Worm (Caenorhabditis elegans) whole organism, young adult: ENCODE measurements around the gene asd-1.
A peak's percentile ranks its signal among the peaks of the same experiment; 100 is the strongest.

Experiments used
- B0261.1 ChIP-seq: sonication (generic microtip); optimal IDR thresholded peaks from 2 replicates; lab custom pipeline; 2016; ENCODE audit warnings: mild to moderate bottlenecking, missing genetic modification characterization, moderate library complexity, missing compliant biosample characterization
- F10E7.11 ChIP-seq: sonication (generic microtip); optimal IDR thresholded peaks from 2 replicates; lab custom pipeline; 2017; ENCODE audit warnings: mild to moderate bottlenecking, missing genetic modification characterization, moderate library complexity, missing compliant biosample characterization
- F22D6.2 ChIP-seq: sonication (generic microtip); optimal IDR thresholded peaks from 2 replicates; lab custom pipeline; 2016; ENCODE audit warnings: mild to moderate bottlenecking, missing genetic modification characterization, missing compliant biosample characterization
- F23B12.7 ChIP-seq: sonication (generic microtip); optimal IDR thresholded peaks from 2 replicates; lab custom pipeline; 2017; ENCODE audit warnings: missing genetic modification characterization, mild to moderate bottlenecking, missing compliant biosample characterization, antibody characterized with exemption, moderate library complexity; ENCODE audit not compliant: insufficient read depth
- F39B2.1 ChIP-seq: fragments of 200-800 bp; sonication (Bioruptor generic); IDR thresholded peaks from 2 replicates; pipeline ENCODE4 v1.3.6; 2022; ENCODE audit warnings: missing genetic modification reagents, missing genetic modification characterization, missing compliant biosample characterization
- F57A8.1 ChIP-seq: fragments of 200-800 bp; sonication (Bioruptor generic); optimal IDR thresholded peaks from 2 replicates; lab custom pipeline; 2018; ENCODE audit warnings: mild to moderate bottlenecking, missing genetic modification characterization, moderate library complexity, missing compliant biosample characterization
- F57C9.4 ChIP-seq: sonication (generic microtip); optimal IDR thresholded peaks from 2 replicates; lab custom pipeline; 2017; ENCODE audit warnings: mild to moderate bottlenecking, missing genetic modification characterization, missing compliant biosample characterization
- T07F8.4 ChIP-seq: sonication (generic microtip); optimal IDR thresholded peaks from 2 replicates; lab custom pipeline; 2016; ENCODE audit warnings: mild to moderate bottlenecking, missing genetic modification characterization, moderate library complexity, missing compliant biosample characterization
- Y53F4B.3 ChIP-seq: fragments of 200-800 bp; sonication (Bioruptor generic); IDR thresholded peaks from 2 replicates; pipeline ENCODE4 v1.3.6; 2022; ENCODE audit warnings: missing genetic modification reagents, missing genetic modification characterization, missing compliant biosample characterization
- Y56A3A.18 ChIP-seq: fragments of 200-800 bp; sonication (Bioruptor generic); IDR thresholded peaks from 2 replicates; pipeline ENCODE4 v1.3.6; 2022; ENCODE audit warnings: missing genetic modification reagents, missing genetic modification characterization, missing compliant biosample characterization
- Y67H2A.10 ChIP-seq: fragments of 200-800 bp; sonication (Bioruptor generic); conservative IDR thresholded peaks from 2 replicates; pipeline ENCODE4 v1.3.6; 2022; ENCODE audit warnings: missing genetic modification reagents, missing genetic modification characterization, missing compliant biosample characterization
- Y95B8A.8 ChIP-seq: fragments of 200-800 bp; sonication (Bioruptor generic); IDR thresholded peaks from 2 replicates; pipeline ENCODE4 v1.3.6; 2022; ENCODE audit warnings: missing genetic modification reagents, missing genetic modification characterization, missing compliant biosample characterization
- ama-1 ChIP-seq, 3 experiments: fragments of 150-350 bp in 1 of 3; sonication (generic microtip) in 2 of 3; optimal IDR thresholded peaks; 2 replicates each; lab custom pipeline; 2014 to 2018; ENCODE audit warnings: missing biosample characterization in 2 of 3, missing genetic modification characterization in 2 of 3, missing genetic modification reagents in 2 of 3
- aptf-3 ChIP-seq: fragments of 200-800 bp; sonication (Bioruptor generic); IDR thresholded peaks from 2 replicates; pipeline ENCODE4 v1.3.6; 2022; ENCODE audit warnings: missing genetic modification characterization, missing compliant biosample characterization
- athp-1 ChIP-seq: sonication (generic microtip); optimal IDR thresholded peaks from 2 replicates; lab custom pipeline; 2017; ENCODE audit warnings: mild to moderate bottlenecking, missing genetic modification characterization, missing compliant biosample characterization
- attf-6 ChIP-seq: fragments of 200-800 bp; sonication (Bioruptor generic); IDR thresholded peaks from 2 replicates; pipeline ENCODE4 v1.3.6; 2022; ENCODE audit warnings: missing genetic modification reagents, missing genetic modification characterization, missing compliant biosample characterization
- ceh-100 ChIP-seq: fragments of 200-800 bp; sonication (Bioruptor generic); IDR thresholded peaks from 2 replicates; pipeline ENCODE4 v1.3.6; 2022; ENCODE audit warnings: missing genetic modification reagents, missing genetic modification characterization, missing compliant biosample characterization
- ceh-27 ChIP-seq: fragments of 200-800 bp; sonication (Bioruptor generic); optimal IDR thresholded peaks from 2 replicates; lab custom pipeline; 2018; ENCODE audit warnings: mild to moderate bottlenecking, missing genetic modification characterization, moderate library complexity, missing compliant biosample characterization
- ceh-40 ChIP-seq: fragments of 200-800 bp; sonication (Bioruptor generic); IDR thresholded peaks from 2 replicates; pipeline ENCODE4 v1.3.6; 2022; ENCODE audit warnings: missing genetic modification characterization, missing compliant biosample characterization
- ceh-58 ChIP-seq: fragments of 200-800 bp; sonication (Bioruptor generic); IDR thresholded peaks from 2 replicates; pipeline ENCODE4 v1.3.6; 2022; ENCODE audit warnings: missing genetic modification characterization, missing compliant biosample characterization
- ceh-91 ChIP-seq: fragments of 200-800 bp; sonication (Bioruptor generic); IDR thresholded peaks from 2 replicates; pipeline ENCODE4 v1.3.6; 2022; ENCODE audit warnings: missing genetic modification reagents, missing genetic modification characterization, missing compliant biosample characterization
- chd-7 ChIP-seq: sonication (generic microtip); optimal IDR thresholded peaks from 2 replicates; lab custom pipeline; 2016; ENCODE audit warnings: mild to moderate bottlenecking, missing genetic modification characterization, moderate library complexity, missing compliant biosample characterization
- die-1 ChIP-seq: sonication (generic microtip); optimal IDR thresholded peaks from 2 replicates; lab custom pipeline; 2016; ENCODE audit warnings: missing genotype, mild to moderate bottlenecking, missing genetic modification characterization, missing compliant biosample characterization
- dpff-1 ChIP-seq: sonication (generic microtip); optimal IDR thresholded peaks from 2 replicates; lab custom pipeline; 2017; ENCODE audit warnings: mild to moderate bottlenecking, missing genetic modification characterization, missing compliant biosample characterization
- dpl-1 ChIP-seq: fragments of 150-350 bp; optimal IDR thresholded peaks from 2 replicates; lab custom pipeline; 2014; ENCODE audit warnings: missing biosample characterization, missing genetic modification reagents, missing genetic modification characterization
- egrh-3 ChIP-seq: fragments of 200-800 bp; sonication (Bioruptor generic); IDR thresholded peaks from 2 replicates; pipeline ENCODE4 v1.3.6; 2022; ENCODE audit warnings: missing genetic modification reagents, missing genetic modification characterization, missing compliant biosample characterization
- fkh-3 ChIP-seq: sonication (generic microtip); optimal IDR thresholded peaks from 2 replicates; lab custom pipeline; 2016; ENCODE audit warnings: mild to moderate bottlenecking, missing genetic modification characterization, missing compliant biosample characterization
- gei-17 ChIP-seq: fragments of 200-800 bp; sonication (Bioruptor generic); optimal IDR thresholded peaks from 2 replicates; lab custom pipeline; 2018; ENCODE audit warnings: mild to moderate bottlenecking, missing genetic modification characterization, missing compliant biosample characterization
- him-1 ChIP-seq: sonication (generic microtip); optimal IDR thresholded peaks from 2 replicates; lab custom pipeline; 2016; ENCODE audit warnings: missing genotype, missing genetic modification reagents, missing genetic modification characterization, missing compliant biosample characterization
- hlh-12 ChIP-seq: sonication (generic microtip); optimal IDR thresholded peaks from 2 replicates; lab custom pipeline; 2016; ENCODE audit warnings: missing genetic modification characterization, missing compliant biosample characterization
- hsf-1 ChIP-seq: fragments of 200-800 bp; sonication (Bioruptor generic); IDR thresholded peaks from 2 replicates; pipeline ENCODE4 v1.3.6; 2022; ENCODE audit warnings: missing genetic modification reagents, missing genetic modification characterization, missing compliant biosample characterization
- let-526 ChIP-seq: fragments of 200-800 bp; sonication (Bioruptor generic); IDR thresholded peaks from 2 replicates; pipeline ENCODE4 v1.3.6; 2022; ENCODE audit warnings: missing genetic modification reagents, missing genetic modification characterization, missing compliant biosample characterization
- lin-54 ChIP-seq: fragments of 200-800 bp; sonication (Bioruptor generic); optimal IDR thresholded peaks from 2 replicates; lab custom pipeline; 2018; ENCODE audit warnings: mild to moderate bottlenecking, missing genetic modification characterization, missing compliant biosample characterization
- lir-1 ChIP-seq: fragments of 200-800 bp; sonication (Bioruptor generic); conservative IDR thresholded peaks from 2 replicates; pipeline ENCODE4 v1.3.6; 2022; ENCODE audit warnings: missing genetic modification reagents, missing genetic modification characterization, missing compliant biosample characterization
- mcd-1 ChIP-seq: fragments of 200-800 bp; sonication (Bioruptor generic); IDR thresholded peaks from 2 replicates; pipeline ENCODE4 v1.3.6; 2022; ENCODE audit warnings: missing genetic modification reagents, missing genetic modification characterization, missing compliant biosample characterization
- nfya-1 ChIP-seq: sonication (generic microtip); optimal IDR thresholded peaks from 2 replicates; lab custom pipeline; 2017; ENCODE audit warnings: antibody characterized with exemption, missing compliant biosample characterization, missing genetic modification characterization, borderline replicate concordance; ENCODE audit not compliant: insufficient read depth
- nhr-120 ChIP-seq: fragments of 200-800 bp; sonication (Bioruptor generic); IDR thresholded peaks from 2 replicates; pipeline ENCODE4 v1.3.6; 2022; ENCODE audit warnings: missing genetic modification characterization, missing compliant biosample characterization
- nhr-80 ChIP-seq: sonication (generic microtip); optimal IDR thresholded peaks from 2 replicates; lab custom pipeline; 2016; ENCODE audit warnings: missing genetic modification characterization, missing compliant biosample characterization
- rpc-1 ChIP-seq, 2 experiments: fragments of 150-350 bp in 1 of 2; sonication (generic microtip) in 1 of 2; optimal IDR thresholded peaks; 2 replicates each; lab custom pipeline; 2014 to 2018; ENCODE audit warnings: missing biosample characterization in 1 of 2, missing genetic modification characterization in 1 of 2, missing genetic modification reagents in 1 of 2, missing genotype in 1 of 2
- snpc-4 ChIP-seq, 5 experiments: fragments of 150-350 bp in 1 of 5; sonication (generic microtip) in 4 of 5; optimal IDR thresholded peaks; 2 replicates each; lab custom pipeline; 2014 to 2018; ENCODE audit warnings: missing genetic modification characterization in 5 of 5, missing biosample characterization in 3 of 5, antibody characterized with exemption in 2 of 5, mild to moderate bottlenecking in 2 of 5, missing compliant biosample characterization in 2 of 5, missing genotype in 2 of 5, moderate library complexity in 2 of 5, missing genetic modification reagents in 1 of 5
- somi-1 ChIP-seq: fragments of 200-800 bp; sonication (Bioruptor generic); optimal IDR thresholded peaks from 2 replicates; lab custom pipeline; 2018; ENCODE audit warnings: mild to moderate bottlenecking, missing genetic modification characterization, missing compliant biosample characterization
- tlf-1 ChIP-seq: fragments of 200-800 bp; sonication (Bioruptor generic); optimal IDR thresholded peaks from 2 replicates; lab custom pipeline; 2018; ENCODE audit warnings: mild to moderate bottlenecking, missing genetic modification characterization, missing compliant biosample characterization
- xnd-1 ChIP-seq: sonication (generic microtip); optimal IDR thresholded peaks from 2 replicates; lab custom pipeline; 2016; ENCODE audit warnings: missing genotype, missing genetic modification reagents, missing genetic modification characterization, missing compliant biosample characterization
- zim-3 ChIP-seq: sonication (generic microtip); optimal IDR thresholded peaks from 2 replicates; lab custom pipeline; 2017; ENCODE audit warnings: mild to moderate bottlenecking, missing genetic modification characterization, moderate library complexity, missing compliant biosample characterization
- ztf-26 ChIP-seq: sonication (generic microtip); optimal IDR thresholded peaks from 2 replicates; lab custom pipeline; 2017; ENCODE audit warnings: missing genetic modification characterization, missing compliant biosample characterization
- ztf-28 ChIP-seq: fragments of 200-800 bp; sonication (Bioruptor generic); IDR thresholded peaks from 2 replicates; pipeline ENCODE4 v1.3.6; 2022; ENCODE audit warnings: missing genetic modification reagents, missing genetic modification characterization, missing compliant biosample characterization
- ztf-3 ChIP-seq: fragments of 200-800 bp; sonication (Bioruptor generic); optimal IDR thresholded peaks from 2 replicates; lab custom pipeline; 2018; ENCODE audit warnings: mild to moderate bottlenecking, missing genetic modification characterization, missing compliant biosample characterization
- ztf-6 ChIP-seq: fragments of 200-800 bp; sonication (Bioruptor generic); IDR thresholded peaks from 2 replicates; pipeline ENCODE4 v1.3.6; 2022; ENCODE audit warnings: missing genetic modification reagents, missing genetic modification characterization, missing compliant biosample characterization

The asd-1 gene

DNA sequence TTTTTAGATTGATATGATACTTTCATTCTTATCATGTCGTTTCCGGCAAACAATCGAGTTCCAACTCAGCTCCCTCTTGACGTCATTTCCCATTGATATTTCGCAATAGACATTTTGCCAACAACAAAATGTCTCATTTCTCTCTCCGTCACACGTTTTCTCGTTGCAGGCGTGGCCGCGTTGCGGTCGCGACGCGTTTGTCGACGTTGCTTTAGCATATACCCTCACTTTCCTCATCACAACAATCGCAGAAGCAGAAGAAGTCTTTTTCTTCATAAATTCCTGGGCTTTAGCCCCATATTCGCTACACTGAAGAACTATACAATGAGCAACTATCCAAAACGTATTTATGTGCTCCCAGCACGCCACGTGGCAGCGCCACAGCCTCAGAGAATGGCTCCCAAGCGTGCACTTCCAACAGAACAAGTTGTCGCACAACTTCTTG, 3.4 kb upstream of the asd-1 start, which contains the start of gene xbp-1 (continued):
- TF ChIP-seq gei-17 (GFP tag; lab: Kevin White, UChicago) (peak; percentile 38), ceh-100 (GFP tag; lab: Robert Waterston, UW) (no peak), mcd-1 (GFP tag; lab: Robert Waterston, UW) (peak; percentile 64), fkh-3 (tag; lab: Kevin White, UChicago) (no peak), F39B2.1 (GFP tag; lab: Robert Waterston, UW) (no peak), tlf-1 (GFP tag; lab: Kevin White, UChicago) (peak; percentile 78), nhr-120 (GFP tag; lab: Robert Waterston, UW) (no peak), T07F8.4 (tag; lab: Kevin White, UChicago) (no peak), aptf-3 (GFP tag; lab: Robert Waterston, UW) (no peak), Y67H2A.10 (GFP tag; lab: Robert Waterston, UW) (no peak), nhr-80 (tag; lab: Kevin White, UChicago) (peak; percentile 100), let-526 (GFP tag; lab: Robert Waterston, UW) (peak; percentile 59; the same call in 1 of the 2 replicates), rpc-1 (optimal IDR thresholded peaks at IDR 0.05; lab: Kevin White, UChicago) (no peak), rpc-1 (tag; optimal IDR thresholded peaks at IDR 0.05; lab: Kevin White, UChicago) (no peak), B0261.1 (tag; lab: Kevin White, UChicago) (no peak), ztf-3 (GFP tag; lab: Kevin White, UChicago) (peak; percentile 3), him-1 (tag; lab: Kevin White, UChicago) (no peak), attf-6 (no peak), ceh-91 (no peak), egrh-3 (no peak), hsf-1 (GFP tag; lab: Robert Waterston, UW) (no peak), nfya-1 (tag; lab: Kevin White, UChicago) (no peak), F57A8.1 (GFP tag; lab: Kevin White, UChicago) (no peak), chd-7 (peak; percentile 77), snpc-4 (GFP tag; optimal IDR thresholded peaks at IDR 0.05; lab: Kevin White, UChicago) (no peak), snpc-4 (tag; optimal IDR thresholded peaks at IDR 0.05; lab: Kevin White, UChicago) (peak; percentile 52 to 71 (median 56)), zim-3 (tag; lab: Kevin White, UChicago) (no peak), ama-1 (optimal IDR thresholded peaks at IDR 0.05; lab: Kevin White, UChicago) (peak; percentile 75), ama-1 (GFP tag; optimal IDR thresholded peaks at IDR 0.05; lab: Kevin White, UChicago) (no peak), lir-1 (no peak; the same call in 1 of the 2 replicates), Y95B8A.8 (GFP tag; lab: Robert Waterston, UW) (0 out of 2 replicates have a peak, but pooled peaks have one; percentile 38), die-1 (tag; lab: Kevin White, UChicago) (no peak), xnd-1 (tag; lab: Kevin White, UChicago) (no peak), ceh-40 (GFP tag; lab: Robert Waterston, UW) (no peak), ztf-28 (GFP tag; lab: Robert Waterston, UW) (no peak), F23B12.7 (tag; lab: Kevin White, UChicago) (peak; percentile 31), somi-1 (GFP tag; lab: Kevin White, UChicago) (peak; percentile 59), F22D6.2 (peak; percentile 47), athp-1 (tag; lab: Kevin White, UChicago) (peak; percentile 41), ztf-6 (GFP tag; lab: Robert Waterston, UW) (peak; percentile 32; the same call in 1 of the 2 replicates), ztf-26 (peak; percentile 44), Y53F4B.3 (GFP tag; lab: Robert Waterston, UW) (no peak), lin-54 (GFP tag; lab: Kevin White, UChicago) (peak; percentile 67), dpl-1 (GFP tag; lab: Kevin White, UChicago) (no peak), ceh-27 (GFP tag; lab: Kevin White, UChicago) (peak; percentile 69), dpff-1 (tag; lab: Kevin White, UChicago) (no peak), ceh-58 (GFP tag; lab: Robert Waterston, UW) (no peak), hlh-12 (tag; lab: Kevin White, UChicago) (no peak), F57C9.4 (no peak), Y56A3A.18 (GFP tag; lab: Robert Waterston, UW) (no peak), F10E7.11 (tag; lab: Kevin White, UChicago) (no peak)
